Fruit fly (Drosophila melanogaster) whole organism, embryonic: ENCODE measurements around the gene CG7789.

Experiments used
- Awh ChIP-seq: fragments of 200-800 bp; sonication (Bioruptor generic); IDR thresholded peaks from 2 replicates; pipeline ENCODE4, ENCODE4 v1.3.6; 2022; ENCODE audit warnings: missing biosample characterization, missing genetic modification characterization
- Bdp1 ChIP-seq: fragments of 200-800 bp; sonication (Bioruptor generic); optimal IDR thresholded peaks from 3 replicates; lab custom pipeline; 2016; ENCODE audit warnings: missing biosample characterization, missing genetic modification characterization
- CG10147 ChIP-seq: fragments of 200-800 bp; sonication (Bioruptor generic); optimal IDR thresholded peaks from 2 replicates; lab custom pipeline; 2019; ENCODE audit warnings: missing biosample characterization, mild to moderate bottlenecking, missing genetic modification characterization, moderate library complexity
- CG11093 ChIP-seq: fragments of 200-800 bp; sonication (Bioruptor generic); IDR thresholded peaks from 3 replicates; pipeline ENCODE4 v1.3.6; 2022; ENCODE audit warnings: missing biosample characterization, missing genetic modification characterization
- CG11504 ChIP-seq: fragments of 200-800 bp; sonication (Bioruptor generic); optimal IDR thresholded peaks from 3 replicates; lab custom pipeline; 2019; ENCODE audit warnings: missing biosample characterization, mild to moderate bottlenecking, missing genetic modification characterization, moderate library complexity
- CG12236 ChIP-seq: fragments of 200-800 bp; sonication (Bioruptor generic); optimal IDR thresholded peaks from 2 replicates; lab custom pipeline; 2016; ENCODE audit warnings: missing biosample characterization, missing genetic modification characterization
- CG13287 ChIP-seq: fragments of 200-800 bp; sonication (Bioruptor generic); IDR thresholded peaks from 2 replicates; pipeline ENCODE4 v1.3.6; 2022; ENCODE audit warnings: missing biosample characterization, missing genetic modification characterization; ENCODE audit not compliant: partially characterized antibody
- CG15269 ChIP-seq: fragments of 200-800 bp; sonication (Bioruptor generic); optimal IDR thresholded peaks from 2 replicates; lab custom pipeline; 2018; ENCODE audit warnings: missing biosample characterization, mild to moderate bottlenecking, missing genetic modification characterization, moderate library complexity
- CG1603 ChIP-seq: fragments of 200-800 bp; sonication (Bioruptor generic); optimal IDR thresholded peaks from 2 replicates; lab custom pipeline; 2019; ENCODE audit warnings: missing biosample characterization, mild to moderate bottlenecking, missing genetic modification characterization, moderate library complexity
- CG17328 ChIP-seq: fragments of 200-800 bp; sonication (Bioruptor generic); IDR thresholded peaks from 2 replicates; pipeline ENCODE4 v1.3.6; 2022; ENCODE audit warnings: missing biosample characterization, missing genetic modification characterization
- CG18011 ChIP-seq: fragments of 200-800 bp; sonication (Bioruptor generic); optimal IDR thresholded peaks from 2 replicates; lab custom pipeline; 2017; ENCODE audit warnings: missing biosample characterization, missing genetic modification characterization, mild to moderate bottlenecking, moderate library complexity, missing genotype
- CG18476 ChIP-seq: fragments of 200-800 bp; sonication (Bioruptor generic); optimal IDR thresholded peaks from 2 replicates; lab custom pipeline; 2016; ENCODE audit warnings: missing biosample characterization, mild to moderate bottlenecking, missing genetic modification characterization
- CG18599 ChIP-seq: fragments of 200-800 bp; sonication (Bioruptor generic); optimal IDR thresholded peaks from 3 replicates; lab custom pipeline; 2017; ENCODE audit warnings: missing biosample characterization, missing genetic modification characterization, mild to moderate bottlenecking, moderate library complexity, missing genetic modification reagents
- CG2199 ChIP-seq: fragments of 200-800 bp; sonication (Bioruptor generic); IDR thresholded peaks from 3 replicates; pipeline ENCODE4 v1.3.6; 2022; ENCODE audit warnings: missing biosample characterization, missing genetic modification characterization
- CG2875 ChIP-seq: fragments of 200-800 bp; sonication (Bioruptor generic); optimal IDR thresholded peaks from 2 replicates; lab custom pipeline; 2017; ENCODE audit warnings: missing biosample characterization, mild to moderate bottlenecking, missing genetic modification characterization, missing genetic modification reagents
- CG32772 ChIP-seq: fragments of 200-800 bp; sonication (Bioruptor generic); IDR thresholded peaks from 2 replicates; pipeline ENCODE4 v1.3.6; 2022; ENCODE audit warnings: missing biosample characterization, missing genetic modification characterization
- CG6272 ChIP-seq: fragments of 200-800 bp; sonication (Bioruptor generic); IDR thresholded peaks from 2 replicates; pipeline ENCODE4 v1.3.6; 2022; ENCODE audit warnings: missing biosample characterization, missing genetic modification characterization
- CG6689 ChIP-seq: fragments of 200-800 bp; sonication (Bioruptor generic); IDR thresholded peaks from 2 replicates; pipeline ENCODE4 v1.3.6; 2022; ENCODE audit warnings: missing biosample characterization, missing genetic modification characterization
- CG8359 ChIP-seq: fragments of 200-800 bp; sonication (Bioruptor generic); optimal IDR thresholded peaks from 2 replicates; lab custom pipeline; 2017; ENCODE audit warnings: missing biosample characterization, mild to moderate bottlenecking, missing genetic modification characterization, borderline replicate concordance
- CG9609 ChIP-seq: fragments of 200-800 bp; sonication (Bioruptor generic); optimal IDR thresholded peaks from 3 replicates; lab custom pipeline; 2016; ENCODE audit warnings: missing biosample characterization, missing genetic modification characterization
- Dfd ChIP-seq, 2 experiments: fragments of >200 bp; optimal IDR thresholded peaks; 2 replicates each; lab custom pipeline; 2017; ENCODE audit warnings: missing biosample characterization in 2 of 2, missing genetic modification characterization in 2 of 2
- Drgx ChIP-seq: fragments of 200-800 bp; sonication (Bioruptor generic); IDR thresholded peaks from 2 replicates; pipeline ENCODE4 v1.3.6; 2022; ENCODE audit warnings: missing biosample characterization, missing genetic modification characterization
- HHEX ChIP-seq: fragments of 200-800 bp; sonication (Bioruptor generic); optimal IDR thresholded peaks from 3 replicates; lab custom pipeline; 2017; ENCODE audit warnings: missing biosample characterization, mild to moderate bottlenecking, missing genetic modification characterization, missing genetic modification reagents
- Hey ChIP-seq: fragments of 200-800 bp; sonication (Bioruptor generic); optimal IDR thresholded peaks from 3 replicates; lab custom pipeline; 2018; ENCODE audit warnings: missing biosample characterization, mild to moderate bottlenecking, missing genetic modification characterization
- MBD-R2 ChIP-seq: fragments of 200-800 bp; sonication (Bioruptor generic); IDR thresholded peaks from 2 replicates; pipeline ENCODE4 v1.3.6; 2022; ENCODE audit warnings: missing biosample characterization, missing genetic modification characterization
- Rx ChIP-seq: fragments of 200-800 bp; sonication (Bioruptor generic); IDR thresholded peaks from 2 replicates; pipeline ENCODE4 v1.3.6; 2022; ENCODE audit warnings: missing biosample characterization, missing genetic modification characterization
- Scr ChIP-seq: fragments of 200-800 bp; sonication (Bioruptor generic); IDR thresholded peaks from 2 replicates; pipeline ENCODE4 v1.3.6; 2022; ENCODE audit warnings: missing biosample characterization, missing genetic modification characterization; ENCODE audit not compliant: partially characterized antibody
- Six4 ChIP-seq: fragments of 200-800 bp; sonication (Bioruptor generic); optimal IDR thresholded peaks from 2 replicates; lab custom pipeline; 2016; ENCODE audit warnings: missing biosample characterization, missing genetic modification characterization
- Sox102F ChIP-seq: fragments of 200-800 bp; sonication (Bioruptor generic); optimal IDR thresholded peaks from 2 replicates; lab custom pipeline; 2018; ENCODE audit warnings: missing biosample characterization, mild to moderate bottlenecking, missing genetic modification characterization, moderate library complexity
- Usf ChIP-seq: fragments of 200-800 bp; sonication (Bioruptor generic); optimal IDR thresholded peaks from 2 replicates; lab custom pipeline; 2017; ENCODE audit warnings: missing genotype, missing biosample characterization, missing genetic modification characterization
- Vsx1 ChIP-seq: fragments of 200-800 bp; sonication (Bioruptor generic); optimal IDR thresholded peaks from 2 replicates; lab custom pipeline; 2017; ENCODE audit warnings: missing biosample characterization, mild to moderate bottlenecking, missing genetic modification characterization, missing genetic modification reagents
- bab2 ChIP-seq: fragments of 200-800 bp; sonication (Bioruptor generic); optimal IDR thresholded peaks from 2 replicates; lab custom pipeline; 2016; ENCODE audit warnings: missing biosample characterization, missing genetic modification characterization
- bcd ChIP-seq: fragments of 200-800 bp; sonication (Bioruptor generic); optimal IDR thresholded peaks from 2 replicates; lab custom pipeline; 2017; ENCODE audit warnings: missing biosample characterization, mild to moderate bottlenecking, missing genetic modification characterization
- cad ChIP-seq: fragments of >200 bp; optimal IDR thresholded peaks from 2 replicates; lab custom pipeline; 2017; ENCODE audit warnings: missing biosample characterization, missing genetic modification characterization
- corto ChIP-seq: fragments of 200-800 bp; sonication (Bioruptor generic); optimal IDR thresholded peaks from 2 replicates; lab custom pipeline; 2016; ENCODE audit warnings: missing biosample characterization, mild to moderate bottlenecking, missing genetic modification characterization, moderate library complexity
- dm ChIP-seq: fragments of 200-800 bp; sonication (Bioruptor generic); optimal IDR thresholded peaks from 3 replicates; lab custom pipeline; 2016; ENCODE audit warnings: missing biosample characterization, missing genetic modification characterization
- exex ChIP-seq: fragments of 200-800 bp; sonication (Bioruptor generic); optimal IDR thresholded peaks from 4 replicates; lab custom pipeline; 2018; ENCODE audit warnings: missing biosample characterization, mild to moderate bottlenecking, missing genetic modification characterization, moderate library complexity
- eyg ChIP-seq: fragments of 200-800 bp; sonication (Bioruptor generic); optimal IDR thresholded peaks from 3 replicates; lab custom pipeline; 2016; ENCODE audit warnings: missing biosample characterization, missing genetic modification characterization
- gcm ChIP-seq: fragments of 200-800 bp; sonication (Bioruptor generic); optimal IDR thresholded peaks from 2 replicates; lab custom pipeline; 2019; ENCODE audit warnings: missing biosample characterization, mild to moderate bottlenecking, missing genetic modification characterization, moderate library complexity
- grn ChIP-seq: fragments of 200-800 bp; sonication (Bioruptor generic); optimal IDR thresholded peaks from 3 replicates; lab custom pipeline; 2017; ENCODE audit warnings: missing biosample characterization, missing genetic modification characterization
- kay ChIP-seq: fragments of 200-800 bp; sonication (Bioruptor generic); optimal IDR thresholded peaks from 2 replicates; lab custom pipeline; 2016; ENCODE audit warnings: missing biosample characterization, missing genetic modification characterization
- pan ChIP-seq, 4 experiments: fragments of >200 bp in 3 of 4; fragments of 200-800 bp in 1 of 4; sonication (Bioruptor generic) in 1 of 4; optimal IDR thresholded peaks in 3 of 4; IDR thresholded peaks in 1 of 4; 2 replicates each; pipeline versions ENCODE4 v1.3.6 to Lab custom; 2017 to 2022; ENCODE audit warnings: missing biosample characterization in 2 of 4, missing genetic modification characterization in 2 of 4, mixed read lengths in 1 of 4
- row ChIP-seq: fragments of 200-800 bp; sonication (Bioruptor generic); IDR thresholded peaks from 3 replicates; pipeline ENCODE4 v1.3.6; 2022; ENCODE audit warnings: missing biosample characterization, missing genetic modification characterization
- salm ChIP-seq: fragments of 200-800 bp; sonication (Bioruptor generic); optimal IDR thresholded peaks from 2 replicates; lab custom pipeline; 2018; ENCODE audit warnings: missing biosample characterization, mild to moderate bottlenecking, missing genetic modification characterization
- sens ChIP-seq: fragments of 200-800 bp; sonication (Bioruptor generic); peaks from one replicate; lab custom pipeline; 2016; ENCODE audit warnings: missing biosample characterization, missing genetic modification characterization
- seq ChIP-seq: fragments of 200-800 bp; sonication (Bioruptor generic); IDR thresholded peaks from 2 replicates; pipeline ENCODE4 v1.3.6; 2022; ENCODE audit warnings: missing biosample characterization, missing genetic modification characterization
- sug ChIP-seq: fragments of 200-800 bp; optimal IDR thresholded peaks from 2 replicates; lab custom pipeline; 2019; ENCODE audit warnings: missing biosample characterization, mild to moderate bottlenecking, missing genetic modification characterization, moderate library complexity
- trem ChIP-seq: fragments of 200-800 bp; optimal IDR thresholded peaks from 3 replicates; lab custom pipeline; 2019; ENCODE audit warnings: missing biosample characterization, mild to moderate bottlenecking, missing genetic modification characterization, moderate library complexity

The CG7789 gene

dm6 chr3R:29755248-29755647, 47.7 kb upstream of the CG7789 start (continued):
- TF ChIP-seq row (GFP tag; lab: Robert Waterston, UW) (peak; percentile 45), CG12236 (GFP tag; lab: Kevin White, UChicago) (no peak), Bdp1 (no peak), CG11504 (tag; lab: Kevin White, UChicago) (no peak), trem (tag; lab: Kevin White, UChicago) (no peak), CG18476 (no peak), Scr (GFP tag; lab: Robert Waterston, UW) (no peak), CG2875 (GFP tag; lab: Kevin White, UChicago) (no peak), Dfd (GFP tag; optimal IDR thresholded peaks at IDR 0.05; lab: Kevin White, UChicago) (no peak), grn (GFP tag; lab: Kevin White, UChicago) (no peak), Awh (GFP tag; lab: Robert Waterston, UW) (peak; percentile 45; the same call in 1 of the 2 replicates)

- TF ChIP-seq Usf (GFP tag; lab: Kevin White, UChicago) (no peak), eyg (GFP tag; lab: Kevin White, UChicago) (no peak), exex (tag; lab: Kevin White, UChicago) (no peak), Drgx (GFP tag; lab: Robert Waterston, UW) (peak; percentile 13; the same call in 1 of the 2 replicates), CG10147 (GFP tag; lab: Kevin White, UChicago) (no peak), CG15269 (tag; lab: Kevin White, UChicago) (no peak), Sox102F (no peak), gcm (GFP tag; lab: Kevin White, UChicago) (no peak)
These were observed 46.8 kb upstream of the CG7789 start for dm6 chr3R:29756153-29756552.

dm6 chr3R:29757226-29757625, 45.8 kb upstream of the CG7789 start:
- no peak for TF ChIP-seq sug
- no peak for TF ChIP-seq cad (GFP tag; lab: Kevin White, UChicago)
- TF ChIP-seq pan (optimal IDR thresholded peaks at IDR 0.05; lab: Kevin White, UChicago) = no peak
- TF ChIP-seq pan (GFP tag; optimal IDR thresholded peaks at IDR 0.05 in 1 of 2, IDR thresholded peaks at IDR 0.05 in 1 of 2) = peak in 1 of 2 experiments; percentile 38
- TF ChIP-seq CG9609 (GFP tag; lab: Kevin White, UChicago) = no peak
- no peak for TF ChIP-seq CG13287 (GFP tag; lab: Robert Waterston, UW)
- TF ChIP-seq CG6689 (GFP tag; lab: Robert Waterston, UW) = peak; percentile 16; the same call in 1 of the 2 replicates
- peak; percentile 27 for TF ChIP-seq CG18599 (GFP tag; lab: Kevin White, UChicago)
- no peak for TF ChIP-seq salm (tag; lab: Kevin White, UChicago)
- no peak for TF ChIP-seq CG32772 (GFP tag; lab: Robert Waterston, UW)
- TF ChIP-seq CG8359 (GFP tag; lab: Kevin White, UChicago) = no peak
- TF ChIP-seq Six4 (GFP tag; lab: Kevin White, UChicago) = no peak
- TF ChIP-seq CG6272 (GFP tag; lab: Robert Waterston, UW) = no peak
- TF ChIP-seq Hey (tag; lab: Kevin White, UChicago) = no peak
- peak; percentile 59 for TF ChIP-seq CG1603 (tag; lab: Kevin White, UChicago)
- 0 out of 2 replicates have a peak, but pooled peaks have one; percentile 15 for TF ChIP-seq seq (GFP tag; lab: Robert Waterston, UW)
- TF ChIP-seq CG2199 = no peak
- no peak for TF ChIP-seq corto (GFP tag; lab: Kevin White, UChicago)
- TF ChIP-seq sens (GFP tag; lab: Kevin White, UChicago) = peak; percentile 73
- no peak for TF ChIP-seq CG11093 (GFP tag; lab: Robert Waterston, UW)
- TF ChIP-seq kay (GFP tag; lab: Kevin White, UChicago) = peak; percentile 11
- TF ChIP-seq bab2 (GFP tag; lab: Kevin White, UChicago) = peak; percentile 43
- peak; percentile 22 for TF ChIP-seq Vsx1 (GFP tag; lab: Kevin White, UChicago)
- TF ChIP-seq Rx (GFP tag; lab: Robert Waterston, UW) = 0 out of 2 replicates have a peak, but pooled peaks have one; percentile 10
- TF ChIP-seq CG17328 (GFP tag; lab: Robert Waterston, UW) = 0 out of 2 replicates have a peak, but pooled peaks have one; percentile 32
- TF ChIP-seq bcd = peak; percentile 23
- TF ChIP-seq HHEX = peak; percentile 22
- peak; percentile 13; the same call in 1 of the 2 replicates for TF ChIP-seq MBD-R2 (GFP tag; lab: Robert Waterston, UW)
- no peak for TF ChIP-seq dm (GFP tag; lab: Kevin White, UChicago)
- TF ChIP-seq CG18011 (GFP tag; lab: Kevin White, UChicago) = no peak
